Fruit fly (Drosophila melanogaster) whole organism, embryonic: ENCODE data around the gene CG33702.
A peak's percentile ranks its signal among the peaks of the same experiment; 100 is the strongest.

ENCODE experiments used
- B-H2 ChIP-seq: fragments of 200-800 bp; sonication (Bioruptor generic); optimal IDR thresholded peaks from 2 replicates; lab custom pipeline; 2018; ENCODE audit warnings: missing biosample characterization, mild to moderate bottlenecking, missing genetic modification characterization
- CG10543 ChIP-seq: fragments of 200-800 bp; sonication (Bioruptor generic); optimal IDR thresholded peaks from 3 replicates; lab custom pipeline; 2017; ENCODE audit warnings: missing biosample characterization, mild to moderate bottlenecking, missing genetic modification characterization, moderate library complexity
- CG11093 ChIP-seq: fragments of 200-800 bp; sonication (Bioruptor generic); IDR thresholded peaks from 3 replicates; pipeline ENCODE4 v1.3.6; 2022; ENCODE audit warnings: missing biosample characterization, missing genetic modification characterization
- CG11247 ChIP-seq: fragments of 200-800 bp; sonication (Bioruptor generic); IDR thresholded peaks from 2 replicates; pipeline ENCODE4 v1.3.6; 2022; ENCODE audit warnings: missing biosample characterization, missing genetic modification characterization
- CG12744 ChIP-seq: fragments of 200-800 bp; sonication (Bioruptor generic); optimal IDR thresholded peaks from 2 replicates; lab custom pipeline; 2016; ENCODE audit warnings: missing biosample characterization, missing genetic modification characterization
- CG13123 ChIP-seq: fragments of 200-800 bp; sonication (Bioruptor generic); optimal IDR thresholded peaks from 2 replicates; lab custom pipeline; 2016; ENCODE audit warnings: missing biosample characterization, missing genetic modification characterization
- CG1529 ChIP-seq: fragments of 200-800 bp; sonication (Bioruptor generic); optimal IDR thresholded peaks from 3 replicates; lab custom pipeline; 2018; ENCODE audit warnings: missing biosample characterization, missing genetic modification characterization
- CG17385 ChIP-seq: fragments of 200-800 bp; sonication (Bioruptor generic); optimal IDR thresholded peaks from 3 replicates; lab custom pipeline; 2018; ENCODE audit warnings: missing biosample characterization, mild to moderate bottlenecking, missing genetic modification characterization
- CG32772 ChIP-seq: fragments of 200-800 bp; sonication (Bioruptor generic); IDR thresholded peaks from 2 replicates; pipeline ENCODE4 v1.3.6; 2022; ENCODE audit warnings: missing biosample characterization, missing genetic modification characterization
- CG5245 ChIP-seq: fragments of 200-800 bp; sonication (Bioruptor generic); optimal IDR thresholded peaks from 3 replicates; lab custom pipeline; 2016; ENCODE audit warnings: missing biosample characterization, missing genetic modification characterization
- CG6254 ChIP-seq: fragments of 200-800 bp; sonication (Bioruptor generic); optimal IDR thresholded peaks from 3 replicates; lab custom pipeline; 2017; ENCODE audit warnings: mild to moderate bottlenecking, missing biosample characterization, missing genetic modification reagents, missing genetic modification characterization
- CG6765 ChIP-seq: fragments of 200-800 bp; sonication (Bioruptor generic); optimal IDR thresholded peaks from 3 replicates; lab custom pipeline; 2017; ENCODE audit warnings: missing biosample characterization, mild to moderate bottlenecking, missing genetic modification characterization
- Dbx ChIP-seq: fragments of 200-800 bp; sonication (Bioruptor generic); IDR thresholded peaks from 3 replicates; pipeline ENCODE4 v1.3.6; 2022; ENCODE audit warnings: missing biosample characterization, missing genetic modification characterization
- Deaf1 ChIP-seq: fragments of 200-800 bp; optimal IDR thresholded peaks from 3 replicates; lab custom pipeline; 2019; ENCODE audit warnings: missing biosample characterization, mild to moderate bottlenecking, missing genetic modification characterization, moderate library complexity
- Hr3 ChIP-seq: fragments of 200-800 bp; sonication (Bioruptor generic); optimal IDR thresholded peaks from 3 replicates; lab custom pipeline; 2016; ENCODE audit warnings: missing biosample characterization, missing genetic modification characterization
- Hr51 ChIP-seq, 2 experiments: fragments of 200-800 bp; sonication (Bioruptor generic); optimal IDR thresholded peaks; 2 replicates in 1 of 2; 3 replicates in 1 of 2; lab custom pipeline; 2016 to 2018; ENCODE audit warnings: missing biosample characterization in 2 of 2, missing genetic modification characterization in 2 of 2, mild to moderate bottlenecking in 1 of 2, moderate library complexity in 1 of 2
- Hsf ChIP-seq: fragments of 200-800 bp; sonication (Bioruptor generic); optimal IDR thresholded peaks from 3 replicates; lab custom pipeline; 2016; ENCODE audit warnings: missing biosample characterization, missing genetic modification characterization
- PHDP ChIP-seq: fragments of 200-800 bp; sonication (Bioruptor generic); optimal IDR thresholded peaks from 3 replicates; lab custom pipeline; 2018; ENCODE audit warnings: missing biosample characterization, mild to moderate bottlenecking, missing genetic modification characterization, moderate library complexity
- abd-A ChIP-seq: fragments of 200-800 bp; sonication (Bioruptor generic); optimal IDR thresholded peaks from 3 replicates; lab custom pipeline; 2019; ENCODE audit warnings: missing biosample characterization, mild to moderate bottlenecking, missing genetic modification characterization, moderate library complexity
- ase ChIP-seq: fragments of 200-800 bp; sonication (Bioruptor generic); IDR thresholded peaks from 3 replicates; pipeline ENCODE4 v1.3.6; 2022; ENCODE audit warnings: missing biosample characterization, missing genetic modification characterization
- cad ChIP-seq: fragments of >200 bp; optimal IDR thresholded peaks from 2 replicates; lab custom pipeline; 2017; ENCODE audit warnings: missing biosample characterization, missing genetic modification characterization
- cg ChIP-seq: fragments of 200-800 bp; sonication (Bioruptor generic); optimal IDR thresholded peaks from 3 replicates; lab custom pipeline; 2019; ENCODE audit warnings: missing biosample characterization, mild to moderate bottlenecking, missing genetic modification characterization, moderate library complexity
- chm ChIP-seq: fragments of 200-800 bp; sonication (Bioruptor generic); IDR thresholded peaks from 2 replicates; pipeline ENCODE4 v1.3.6; 2022; ENCODE audit warnings: missing biosample characterization, missing genetic modification characterization
- chn ChIP-seq: fragments of 200-800 bp; sonication (Bioruptor generic); optimal IDR thresholded peaks from 2 replicates; lab custom pipeline; 2016; ENCODE audit warnings: missing biosample characterization, missing genetic modification characterization
- dmrt11E ChIP-seq: fragments of 200-800 bp; sonication (Bioruptor generic); optimal IDR thresholded peaks from 3 replicates; lab custom pipeline; 2018; ENCODE audit warnings: missing biosample characterization, mild to moderate bottlenecking, missing genetic modification characterization, moderate library complexity
- en ChIP-seq: fragments of 200-800 bp; sonication (Bioruptor generic); optimal IDR thresholded peaks from 2 replicates; lab custom pipeline; 2016; ENCODE audit warnings: missing biosample characterization, missing genetic modification characterization
- ftz-f1 ChIP-seq: fragments of 200-800 bp; sonication (Bioruptor generic); optimal IDR thresholded peaks from 2 replicates; lab custom pipeline; 2016; ENCODE audit warnings: missing biosample characterization, missing genetic modification characterization
- jigr1 ChIP-seq: fragments of 200-800 bp; sonication (Bioruptor generic); IDR thresholded peaks from 3 replicates; pipeline ENCODE4 v1.3.6; 2022; ENCODE audit warnings: missing biosample characterization, missing genetic modification characterization
- kay ChIP-seq: fragments of 200-800 bp; sonication (Bioruptor generic); optimal IDR thresholded peaks from 2 replicates; lab custom pipeline; 2016; ENCODE audit warnings: missing biosample characterization, missing genetic modification characterization
- nmo ChIP-seq: fragments of 200-800 bp; sonication (Bioruptor generic); optimal IDR thresholded peaks from 2 replicates; lab custom pipeline; 2018; ENCODE audit warnings: missing biosample characterization, mild to moderate bottlenecking, missing genetic modification characterization, moderate library complexity
- oc ChIP-seq: fragments of 200-800 bp; sonication (Bioruptor generic); optimal IDR thresholded peaks from 2 replicates; lab custom pipeline; 2018; ENCODE audit warnings: missing biosample characterization, mild to moderate bottlenecking, missing genetic modification characterization, moderate library complexity
- run ChIP-seq: fragments of 200-800 bp; sonication (Bioruptor generic); optimal IDR thresholded peaks from 3 replicates; lab custom pipeline; 2018; ENCODE audit warnings: missing biosample characterization, mild to moderate bottlenecking, missing genetic modification characterization
- sc ChIP-seq, 3 experiments: fragments of >200 bp in 2 of 3; fragments of 200-800 bp in 1 of 3; sonication (Bioruptor generic) in 1 of 3; optimal IDR thresholded peaks; 2 replicates in 2 of 3; 3 replicates in 1 of 3; lab custom pipeline; 2017; ENCODE audit warnings: mild to moderate bottlenecking in 1 of 3, missing biosample characterization in 1 of 3, missing genetic modification characterization in 1 of 3, missing genetic modification reagents in 1 of 3
- yki ChIP-seq: fragments of >200 bp; optimal IDR thresholded peaks from 3 replicates; lab custom pipeline; 2018

Gene CG33702

DNA sequence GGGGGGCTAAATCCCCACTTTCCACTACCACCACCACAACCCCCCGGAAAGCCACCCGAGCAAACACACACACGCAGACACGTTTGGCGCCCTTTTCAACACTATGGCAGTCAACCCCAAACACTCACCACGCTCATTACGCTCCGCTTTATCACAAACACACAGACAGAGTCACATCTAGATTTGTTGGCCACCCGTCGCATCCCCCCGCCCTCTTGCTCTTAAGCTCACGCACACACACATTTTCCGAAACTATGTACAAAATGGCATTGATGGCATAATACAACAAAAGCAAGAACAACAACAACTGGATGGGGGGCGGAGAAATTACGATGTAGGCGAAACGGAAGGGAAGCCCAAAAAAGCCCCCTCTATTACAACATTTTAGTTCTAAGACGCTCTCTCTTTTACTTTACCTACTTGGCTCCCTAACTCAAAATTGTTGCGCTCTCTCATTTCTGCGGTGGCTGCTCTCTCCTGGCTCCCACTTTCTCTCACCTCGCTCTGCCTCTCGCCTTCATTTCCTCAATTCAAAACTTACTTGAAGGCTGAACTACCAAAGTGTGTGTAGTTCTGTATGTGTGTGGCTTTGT lies 47.5 kb downstream of the CG33702 start (continued):
- peak; percentile 88 for TF ChIP-seq cg (GFP tag; lab: Kevin White, UChicago)
- peak; percentile 99 for TF ChIP-seq abd-A (tag; lab: Kevin White, UChicago)
- peak; percentile 50 for TF ChIP-seq CG10543 (GFP tag; lab: Kevin White, UChicago)
- TF ChIP-seq CG17385, result no peak
- no peak for TF ChIP-seq dmrt11E (tag; lab: Kevin White, UChicago)
- TF ChIP-seq run (tag; lab: Kevin White, UChicago), result no peak
- no peak for TF ChIP-seq chm (GFP tag; lab: Robert Waterston, UW)
- TF ChIP-seq CG6765, result no peak
- no peak for TF ChIP-seq ftz-f1 (GFP tag; lab: Kevin White, UChicago)
- TF ChIP-seq en (GFP tag; lab: Kevin White, UChicago), result no peak
- TF ChIP-seq ase, result no peak
- no peak for TF ChIP-seq CG5245
- no peak for TF ChIP-seq CG6254 (GFP tag; lab: Kevin White, UChicago)
- TF ChIP-seq kay (GFP tag; lab: Kevin White, UChicago), result no peak
- no peak for TF ChIP-seq CG13123 (GFP tag; lab: Kevin White, UChicago)
- no peak for TF ChIP-seq nmo (GFP tag; lab: Kevin White, UChicago)
- peak; percentile 5 for TF ChIP-seq Deaf1 (tag; lab: Kevin White, UChicago)
- no peak for TF ChIP-seq PHDP (tag; lab: Kevin White, UChicago)
- TF ChIP-seq CG32772 (GFP tag; lab: Robert Waterston, UW), result no peak
- no peak for TF ChIP-seq Hsf (GFP tag; lab: Kevin White, UChicago)
- 0 out of 3 replicates have a peak, but pooled peaks have one; percentile 16 for TF ChIP-seq Dbx (GFP tag; lab: Robert Waterston, UW)
- no peak for TF ChIP-seq CG11247 (GFP tag; lab: Robert Waterston, UW)
- no peak for TF ChIP-seq Hr51 (GFP tag; optimal IDR thresholded peaks at IDR 0.05; lab: Kevin White, UChicago)
- no peak for TF ChIP-seq jigr1
- TF ChIP-seq Hr3 (GFP tag; lab: Kevin White, UChicago), result no peak
- peak; percentile 6 for TF ChIP-seq oc (tag; lab: Kevin White, UChicago)
- TF ChIP-seq CG1529, result no peak
- TF ChIP-seq chn (GFP tag; lab: Kevin White, UChicago), result peak; percentile 28
- no peak for TF ChIP-seq sc (optimal IDR thresholded peaks at IDR 0.05; lab: Kevin White, UChicago)
- TF ChIP-seq sc (GFP tag; optimal IDR thresholded peaks at IDR 0.05; lab: Kevin White, UChicago), result no peak
- TF ChIP-seq CG12744, result no peak
- TF ChIP-seq yki, result peak; percentile 49
- TF ChIP-seq CG11093 (GFP tag; lab: Robert Waterston, UW), result no peak
- no peak for TF ChIP-seq cad
- no peak for TF ChIP-seq B-H2 (GFP tag; lab: Kevin White, UChicago)
